Fruit fly (Drosophila melanogaster) whole organism, embryonic: ENCODE measurements around the gene CG14537.

Experiments used
- ATbp ChIP-seq: fragments of 200-800 bp; sonication (Bioruptor generic); optimal IDR thresholded peaks from 2 replicates; lab custom pipeline; 2017; ENCODE audit warnings: missing biosample characterization, mild to moderate bottlenecking, missing genetic modification characterization, missing genetic modification reagents
- BtbVII ChIP-seq: fragments of 200-800 bp; sonication (Bioruptor generic); optimal IDR thresholded peaks from 3 replicates; lab custom pipeline; 2017; ENCODE audit warnings: missing biosample characterization, mild to moderate bottlenecking, missing genetic modification characterization
- CG10366 ChIP-seq: fragments of 200-800 bp; sonication (Bioruptor generic); IDR thresholded peaks from 2 replicates; pipeline ENCODE4 v1.3.6; 2022; ENCODE audit warnings: missing biosample characterization, missing genetic modification characterization
- CG11398 ChIP-seq: fragments of 200-800 bp; sonication (Bioruptor generic); optimal IDR thresholded peaks from 2 replicates; lab custom pipeline; 2016; ENCODE audit warnings: missing biosample characterization, missing genetic modification characterization
- CG11723 ChIP-seq: fragments of 200-800 bp; sonication (Bioruptor generic); optimal IDR thresholded peaks from 2 replicates; lab custom pipeline; 2017; ENCODE audit warnings: missing biosample characterization, mild to moderate bottlenecking, missing genetic modification characterization
- CG14710 ChIP-seq: fragments of 200-800 bp; sonication (Bioruptor generic); optimal IDR thresholded peaks from 3 replicates; lab custom pipeline; 2019; ENCODE audit warnings: missing biosample characterization, mild to moderate bottlenecking, missing genetic modification characterization, moderate library complexity
- CG17359 ChIP-seq: fragments of 200-800 bp; sonication (Bioruptor generic); optimal IDR thresholded peaks from 3 replicates; lab custom pipeline; 2018; ENCODE audit warnings: missing biosample characterization, mild to moderate bottlenecking, missing genetic modification characterization, moderate library complexity
- CG17361 ChIP-seq: fragments of 200-800 bp; sonication (Bioruptor generic); IDR thresholded peaks from 3 replicates; pipeline ENCODE4 v1.3.6; 2022; ENCODE audit warnings: missing biosample characterization, missing genetic modification characterization
- CG18599 ChIP-seq: fragments of 200-800 bp; sonication (Bioruptor generic); optimal IDR thresholded peaks from 3 replicates; lab custom pipeline; 2017; ENCODE audit warnings: missing biosample characterization, missing genetic modification characterization, mild to moderate bottlenecking, moderate library complexity, missing genetic modification reagents
- CG2120 ChIP-seq: fragments of 200-800 bp; sonication (Bioruptor generic); optimal IDR thresholded peaks from 3 replicates; lab custom pipeline; 2016; ENCODE audit warnings: missing biosample characterization, missing genetic modification characterization
- CG2199 ChIP-seq: fragments of 200-800 bp; sonication (Bioruptor generic); IDR thresholded peaks from 3 replicates; pipeline ENCODE4 v1.3.6; 2022; ENCODE audit warnings: missing biosample characterization, missing genetic modification characterization
- CG2678 ChIP-seq: fragments of 200-800 bp; sonication (Bioruptor generic); optimal IDR thresholded peaks from 3 replicates; lab custom pipeline; 2019; ENCODE audit warnings: missing biosample characterization, mild to moderate bottlenecking, missing genetic modification characterization, moderate library complexity
- CG2875 ChIP-seq: fragments of 200-800 bp; sonication (Bioruptor generic); optimal IDR thresholded peaks from 2 replicates; lab custom pipeline; 2017; ENCODE audit warnings: missing biosample characterization, mild to moderate bottlenecking, missing genetic modification characterization, missing genetic modification reagents
- CG32772 ChIP-seq: fragments of 200-800 bp; sonication (Bioruptor generic); IDR thresholded peaks from 2 replicates; pipeline ENCODE4 v1.3.6; 2022; ENCODE audit warnings: missing biosample characterization, missing genetic modification characterization
- CG4617 ChIP-seq: fragments of 200-800 bp; sonication (Bioruptor generic); optimal IDR thresholded peaks from 3 replicates; lab custom pipeline; 2016; ENCODE audit warnings: missing biosample characterization, missing genetic modification characterization, borderline replicate concordance
- CG5180 ChIP-seq: fragments of 200-800 bp; sonication (Bioruptor generic); optimal IDR thresholded peaks from 3 replicates; lab custom pipeline; 2017; ENCODE audit warnings: missing biosample characterization, missing genetic modification characterization, mild to moderate bottlenecking, moderate library complexity, missing genetic modification reagents
- CG6689 ChIP-seq: fragments of 200-800 bp; sonication (Bioruptor generic); IDR thresholded peaks from 2 replicates; pipeline ENCODE4 v1.3.6; 2022; ENCODE audit warnings: missing biosample characterization, missing genetic modification characterization
- CG6813 ChIP-seq: fragments of 200-800 bp; sonication (Bioruptor generic); optimal IDR thresholded peaks from 2 replicates; lab custom pipeline; 2017; ENCODE audit warnings: missing biosample characterization, missing genetic modification characterization, mild to moderate bottlenecking, moderate library complexity, missing genetic modification reagents
- CoRest ChIP-seq: fragments of 200-800 bp; sonication (Bioruptor generic); optimal IDR thresholded peaks from 3 replicates; lab custom pipeline; 2018; ENCODE audit warnings: missing biosample characterization, mild to moderate bottlenecking, missing genetic modification characterization, moderate library complexity
- Doc3 ChIP-seq: fragments of 200-800 bp; sonication (Bioruptor generic); IDR thresholded peaks from 3 replicates; pipeline ENCODE4 v1.3.6; 2022; ENCODE audit warnings: missing biosample characterization, missing genetic modification characterization; ENCODE audit not compliant: partially characterized antibody
- Fer1 ChIP-seq: fragments of 200-800 bp; sonication (Bioruptor generic); optimal IDR thresholded peaks from 2 replicates; lab custom pipeline; 2017; ENCODE audit warnings: missing biosample characterization, mild to moderate bottlenecking, missing genetic modification characterization
- Hr51 ChIP-seq, 2 experiments: fragments of 200-800 bp; sonication (Bioruptor generic); optimal IDR thresholded peaks; 2 replicates in 1 of 2; 3 replicates in 1 of 2; lab custom pipeline; 2016 to 2018; ENCODE audit warnings: missing biosample characterization in 2 of 2, missing genetic modification characterization in 2 of 2, mild to moderate bottlenecking in 1 of 2, moderate library complexity in 1 of 2
- Mad ChIP-seq: fragments of 200-800 bp; sonication (Bioruptor generic); optimal IDR thresholded peaks from 2 replicates; lab custom pipeline; 2016; ENCODE audit warnings: missing biosample characterization, missing genetic modification characterization
- Meics ChIP-seq: fragments of 200-800 bp; sonication (Bioruptor generic); optimal IDR thresholded peaks from 2 replicates; lab custom pipeline; 2017; ENCODE audit warnings: missing biosample characterization, mild to moderate bottlenecking, missing genetic modification characterization
- aop ChIP-seq: fragments of 200-800 bp; sonication (Bioruptor generic); IDR thresholded peaks from 2 replicates; pipeline ENCODE4 v1.3.6; 2022; ENCODE audit warnings: missing biosample characterization, missing genetic modification characterization
- bab2 ChIP-seq: fragments of 200-800 bp; sonication (Bioruptor generic); optimal IDR thresholded peaks from 2 replicates; lab custom pipeline; 2016; ENCODE audit warnings: missing biosample characterization, missing genetic modification characterization
- cg ChIP-seq: fragments of 200-800 bp; sonication (Bioruptor generic); optimal IDR thresholded peaks from 3 replicates; lab custom pipeline; 2019; ENCODE audit warnings: missing biosample characterization, mild to moderate bottlenecking, missing genetic modification characterization, moderate library complexity
- chinmo ChIP-seq: fragments of 200-800 bp; sonication (Bioruptor generic); IDR thresholded peaks from 4 replicates; pipeline ENCODE4 v1.3.6; 2022; ENCODE audit warnings: missing biosample characterization, missing genetic modification characterization; ENCODE audit not compliant: partially characterized antibody
- disco-r ChIP-seq: fragments of 200-800 bp; sonication (Bioruptor generic); optimal IDR thresholded peaks from 2 replicates; lab custom pipeline; 2016; ENCODE audit warnings: missing biosample characterization, missing genetic modification characterization
- eyg ChIP-seq: fragments of 200-800 bp; sonication (Bioruptor generic); optimal IDR thresholded peaks from 3 replicates; lab custom pipeline; 2016; ENCODE audit warnings: missing biosample characterization, missing genetic modification characterization
- ftz-f1 ChIP-seq: fragments of 200-800 bp; sonication (Bioruptor generic); optimal IDR thresholded peaks from 2 replicates; lab custom pipeline; 2016; ENCODE audit warnings: missing biosample characterization, missing genetic modification characterization
- gem ChIP-seq: fragments of 200-800 bp; sonication (Bioruptor generic); optimal IDR thresholded peaks from 2 replicates; lab custom pipeline; 2019; ENCODE audit warnings: missing biosample characterization, mild to moderate bottlenecking, missing genetic modification characterization, moderate library complexity
- grau ChIP-seq: fragments of 200-800 bp; optimal IDR thresholded peaks from 3 replicates; lab custom pipeline; 2019; ENCODE audit warnings: missing biosample characterization, mild to moderate bottlenecking, missing genetic modification characterization, moderate library complexity
- lab ChIP-seq: fragments of 200-800 bp; sonication (Bioruptor generic); optimal IDR thresholded peaks from 3 replicates; lab custom pipeline; 2017; ENCODE audit warnings: missing biosample characterization, missing genetic modification characterization, mild to moderate bottlenecking, moderate library complexity, missing genetic modification reagents
- nau ChIP-seq: fragments of 200-800 bp; sonication (Bioruptor generic); optimal IDR thresholded peaks from 3 replicates; lab custom pipeline; 2017; ENCODE audit warnings: missing biosample characterization, mild to moderate bottlenecking, missing genetic modification characterization, missing genetic modification reagents
- repo ChIP-seq: fragments of 200-800 bp; sonication (Bioruptor generic); optimal IDR thresholded peaks from 2 replicates; lab custom pipeline; 2016; ENCODE audit warnings: missing biosample characterization, missing genetic modification characterization
- row ChIP-seq: fragments of 200-800 bp; sonication (Bioruptor generic); IDR thresholded peaks from 3 replicates; pipeline ENCODE4 v1.3.6; 2022; ENCODE audit warnings: missing biosample characterization, missing genetic modification characterization
- scrt ChIP-seq: fragments of 200-800 bp; sonication (Bioruptor generic); optimal IDR thresholded peaks from 2 replicates; lab custom pipeline; 2018; ENCODE audit warnings: missing biosample characterization, mild to moderate bottlenecking, missing genetic modification characterization, moderate library complexity
- sens ChIP-seq: fragments of 200-800 bp; sonication (Bioruptor generic); peaks from one replicate; lab custom pipeline; 2016; ENCODE audit warnings: missing biosample characterization, missing genetic modification characterization
- seq ChIP-seq: fragments of 200-800 bp; sonication (Bioruptor generic); IDR thresholded peaks from 2 replicates; pipeline ENCODE4 v1.3.6; 2022; ENCODE audit warnings: missing biosample characterization, missing genetic modification characterization
- sim ChIP-seq: fragments of 200-800 bp; sonication (Bioruptor generic); IDR thresholded peaks from 2 replicates; pipeline ENCODE4 v1.3.6; 2022; ENCODE audit warnings: missing biosample characterization, missing genetic modification characterization
- sqz ChIP-seq: fragments of 200-800 bp; sonication (Bioruptor generic); optimal IDR thresholded peaks from 3 replicates; lab custom pipeline; 2018; ENCODE audit warnings: missing biosample characterization, mild to moderate bottlenecking, missing genetic modification characterization
- tgo ChIP-seq: fragments of 200-800 bp; sonication (Bioruptor generic); IDR thresholded peaks from 3 replicates; pipeline ENCODE4 v1.3.6; 2022; ENCODE audit warnings: missing biosample characterization, missing genetic modification characterization
- unc-4 ChIP-seq: fragments of 200-800 bp; sonication (Bioruptor generic); IDR thresholded peaks from 2 replicates; pipeline ENCODE4 v1.3.6; 2022; ENCODE audit warnings: missing biosample characterization, missing genetic modification characterization; ENCODE audit not compliant: partially characterized antibody
- vvl ChIP-seq: fragments of 200-800 bp; sonication (Bioruptor generic); IDR thresholded peaks from 2 replicates; pipeline ENCODE4 v1.3.6; 2022; ENCODE audit warnings: missing biosample characterization, missing genetic modification characterization

The CG14537 gene

dm6 chr2L:7828901-7829300, 11.4 kb upstream of the CG14537 start (continued):
- TF ChIP-seq scrt (GFP tag; lab: Kevin White, UChicago) (peak; percentile 7), CG2199 (GFP tag; lab: Robert Waterston, UW) (0 out of 3 replicates have a peak, but pooled peaks have one; percentile 55), sens (GFP tag; lab: Kevin White, UChicago) (peak; percentile 69), seq (GFP tag; lab: Robert Waterston, UW) (no peak), CoRest (tag; lab: Kevin White, UChicago) (no peak), CG17359 (peak; percentile 38), cg (GFP tag; lab: Kevin White, UChicago) (peak; percentile 70), Fer1 (GFP tag; lab: Kevin White, UChicago) (peak; percentile 15), disco-r (GFP tag; lab: Kevin White, UChicago) (no peak), CG18599 (GFP tag; lab: Kevin White, UChicago) (peak; percentile 23), CG11723 (GFP tag; lab: Kevin White, UChicago) (no peak), Meics (GFP tag; lab: Kevin White, UChicago) (peak; percentile 2), CG2875 (GFP tag; lab: Kevin White, UChicago) (peak; percentile 13), CG6813 (GFP tag; lab: Kevin White, UChicago) (peak; percentile 61), sqz (GFP tag; lab: Kevin White, UChicago) (peak; percentile 17), eyg (GFP tag; lab: Kevin White, UChicago) (no peak), CG5180 (peak; percentile 31), sim (no peak), unc-4 (GFP tag; lab: Robert Waterston, UW) (no peak), bab2 (GFP tag; lab: Kevin White, UChicago) (no peak), CG32772 (GFP tag; lab: Robert Waterston, UW) (peak; percentile 57; the same call in 1 of the 2 replicates), CG4617 (GFP tag; lab: Kevin White, UChicago) (no peak), Doc3 (GFP tag; lab: Robert Waterston, UW) (no peak), chinmo (GFP tag; lab: Robert Waterston, UW) (peak; percentile 80; the same call in 2 of the 4 replicates), ftz-f1 (GFP tag; lab: Kevin White, UChicago) (peak; percentile 70), repo (GFP tag; lab: Kevin White, UChicago) (peak; percentile 29), BtbVII (GFP tag; lab: Kevin White, UChicago) (peak; percentile 47), tgo (no peak), CG11398 (GFP tag; lab: Kevin White, UChicago) (peak; percentile 22), lab (GFP tag; lab: Kevin White, UChicago) (peak; percentile 23), nau (GFP tag; lab: Kevin White, UChicago) (peak; percentile 48)

- TF ChIP-seq CG2120 (peak; percentile 32), aop (GFP tag; lab: Robert Waterston, UW) (no peak), CG14710 (tag; lab: Kevin White, UChicago) (no peak), vvl (GFP tag; lab: Robert Waterston, UW) (0 out of 2 replicates have a peak, but pooled peaks have one; percentile 8), row (GFP tag; lab: Robert Waterston, UW) (peak; percentile 54), CG6689 (GFP tag; lab: Robert Waterston, UW) (0 out of 2 replicates have a peak, but pooled peaks have one; percentile 13), CG10366 (GFP tag; lab: Robert Waterston, UW) (no peak), ATbp (GFP tag; lab: Kevin White, UChicago) (no peak), grau (tag; lab: Kevin White, UChicago) (peak; percentile 72), Hr51 (GFP tag; optimal IDR thresholded peaks at IDR 0.05; lab: Kevin White, UChicago) (peak in 1 of 2 experiments; percentile 37), Mad (GFP tag; lab: Kevin White, UChicago) (no peak), CG2678 (tag; lab: Kevin White, UChicago) (peak; percentile 16), gem (peak; percentile 16), CG17361 (GFP tag; lab: Robert Waterston, UW) (0 out of 3 replicates have a peak, but pooled peaks have one; percentile 13), sens (GFP tag; lab: Kevin White, UChicago) (peak; percentile 75), CG18599 (GFP tag; lab: Kevin White, UChicago) (peak; percentile 30)
- TF ChIP-seq, all 482 proteins: peak for 11
Observed at dm6 chr2L:7833238-7833637, 7.0 kb upstream of the CG14537 start.
